Worm (Caenorhabditis elegans): ENCODE measurements around the gene C49F5.7.
A peak's percentile ranks its signal among the peaks of the same experiment; 100 is the strongest.

C49F5.7 gene

DNA sequence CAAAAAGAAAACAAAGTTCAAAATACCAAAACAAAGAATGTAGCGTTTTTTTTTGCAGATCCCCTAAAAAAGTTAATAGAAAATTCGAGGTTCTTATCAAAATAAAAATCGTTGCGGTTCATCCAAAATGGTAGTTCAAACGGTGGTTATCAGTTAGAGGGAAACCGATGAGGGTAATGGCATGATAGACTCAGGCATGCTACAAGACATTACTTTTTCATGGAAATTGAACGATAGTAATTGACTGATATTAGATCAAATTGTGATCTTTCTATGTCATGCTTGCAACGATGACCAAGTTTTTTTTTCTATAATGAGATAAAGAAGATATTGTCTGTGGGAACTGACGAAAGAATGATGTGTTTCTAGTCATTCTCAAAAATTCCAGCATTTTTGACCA, 30.0 kb upstream of the C49F5.7 start (continued):
- TF ChIP-seq pqm-1 (tag; optimal IDR thresholded peaks at IDR 0.05) (peak; percentile 91), R02D3.7 (tag; optimal IDR thresholded peaks at IDR 0.05) (no peak), ZK546.5 (tag; optimal IDR thresholded peaks at IDR 0.05) (no peak), Y75B8A.6 (GFP tag; IDR thresholded peaks at IDR 0.05) (no peak), aha-1 (tag) (peak; percentile 40), ceh-44 (GFP tag; IDR thresholded peaks at IDR 0.05) (no peak), dmd-6 (GFP tag; IDR thresholded peaks at IDR 0.05) (peak; percentile 87), aly-2 (tag; optimal IDR thresholded peaks at IDR 0.05) (no peak), T20F7.1 (GFP tag; optimal IDR thresholded peaks at IDR 0.05) (no peak), mdt-29 (GFP tag; IDR thresholded peaks at IDR 0.05) (no peak), spr-3 (GFP tag; optimal IDR thresholded peaks at IDR 0.05) (no peak), daf-8 (GFP tag; IDR thresholded peaks at IDR 0.05) (no peak), nhr-77 (tag; optimal IDR thresholded peaks at IDR 0.05) (peak; percentile 32), dmd-9 (GFP tag; IDR thresholded peaks at IDR 0.05) (no peak), lin-39 (tag; optimal IDR thresholded peaks at IDR 0.05) (no peak), zip-11 (GFP tag; IDR thresholded peaks at IDR 0.05) (no peak), daf-19 (GFP tag; conservative IDR thresholded peaks at IDR 0.05) (no peak), unc-39 (tag; optimal IDR thresholded peaks at IDR 0.05) (no peak), ztf-7 (tag; optimal IDR thresholded peaks at IDR 0.05) (no peak), unc-130 (GFP tag; optimal IDR thresholded peaks at IDR 0.05) (no peak), dpl-1 (GFP tag; optimal IDR thresholded peaks at IDR 0.05) (no peak), ZK337.2 (GFP tag; IDR thresholded peaks at IDR 0.05) (no peak), mxl-3 (GFP tag; optimal IDR thresholded peaks at IDR 0.05) (no peak), Y105C5A.15 (GFP tag; IDR thresholded peaks at IDR 0.05) (no peak), zfp-2 (tag; optimal IDR thresholded peaks at IDR 0.05) (no peak), snpc-4 (tag; optimal IDR thresholded peaks at IDR 0.05) (no peak), nhr-28 (tag; optimal IDR thresholded peaks at IDR 0.05) (peak; percentile 95), spr-1 (tag; optimal IDR thresholded peaks at IDR 0.05) (no peak), ztf-11 (tag; optimal IDR thresholded peaks at IDR 0.05) (no peak), php-3 (GFP tag; IDR thresholded peaks at IDR 0.05) (peak; percentile 81), lsy-2 (tag; optimal IDR thresholded peaks at IDR 0.05) (no peak), lir-3 (tag; optimal IDR thresholded peaks at IDR 0.05) (no peak), daf-16 (GFP tag; optimal IDR thresholded peaks at IDR 0.05) (no peak), daf-16 (tag; optimal IDR thresholded peaks at IDR 0.05) (peak; percentile 76), lin-15B (tag; optimal IDR thresholded peaks at IDR 0.05) (no peak), nhr-25 (tag; optimal IDR thresholded peaks at IDR 0.05; ENCODE audit: borderline replicate concordance, insufficient read depth) (no peak), unc-62 (GFP tag; optimal IDR thresholded peaks at IDR 0.05 in 1 of 2) (no peak), unc-62 (tag; optimal IDR thresholded peaks at IDR 0.05) (no peak), F10B5.3 (tag; optimal IDR thresholded peaks at IDR 0.05) (no peak), ceh-28 (tag; optimal IDR thresholded peaks at IDR 0.05) (no peak), ceh-20 (GFP tag; IDR thresholded peaks at IDR 0.05) (0 out of 2 replicates have a peak, but pooled peaks have one; percentile 16), zag-1 (tag; optimal IDR thresholded peaks at IDR 0.05) (no peak), ctbp-1 (GFP tag; IDR thresholded peaks at IDR 0.05) (no peak), attf-4 (tag; optimal IDR thresholded peaks at IDR 0.05) (no peak), skn-1 (tag; optimal IDR thresholded peaks at IDR 0.05) (no peak), arid-1 (GFP tag; conservative IDR thresholded peaks at IDR 0.05) (no peak), ceh-32 (tag; optimal IDR thresholded peaks at IDR 0.05; ENCODE audit: poor library complexity) (no peak)
